Fruit fly (Drosophila melanogaster) whole organism, embryonic: Measurements from ENCODE around the gene HisCl1.
A peak's percentile ranks its signal among the peaks of the same experiment; 100 is the strongest.

Experiments
- Blimp-1 ChIP-seq: fragments of 200-800 bp; sonication (Bioruptor generic); optimal IDR thresholded peaks from 3 replicates; lab custom pipeline; 2018; ENCODE audit warnings: missing biosample characterization, missing genetic modification characterization, mild to moderate bottlenecking, moderate library complexity, missing genetic modification reagents
- CG10366 ChIP-seq: fragments of 200-800 bp; sonication (Bioruptor generic); IDR thresholded peaks from 2 replicates; pipeline ENCODE4 v1.3.6; 2022; ENCODE audit warnings: missing biosample characterization, missing genetic modification characterization
- CG10959 ChIP-seq: fragments of 200-800 bp; sonication (Bioruptor generic); IDR thresholded peaks from 2 replicates; pipeline ENCODE4 v1.3.6; 2022; ENCODE audit warnings: missing biosample characterization, missing genetic modification characterization
- CG12769 ChIP-seq: fragments of 200-800 bp; sonication (Bioruptor generic); optimal IDR thresholded peaks from 2 replicates; lab custom pipeline; 2019; ENCODE audit warnings: missing biosample characterization, mild to moderate bottlenecking, missing genetic modification characterization, moderate library complexity
- CG14667 ChIP-seq: fragments of 200-800 bp; sonication (Bioruptor generic); IDR thresholded peaks from 2 replicates; pipeline ENCODE4 v1.3.6; 2022; ENCODE audit warnings: missing biosample characterization, missing genetic modification characterization
- CG16779 ChIP-seq: fragments of 200-800 bp; sonication (Bioruptor generic); IDR thresholded peaks from 2 replicates; pipeline ENCODE4 v1.3.6; 2022; ENCODE audit warnings: missing biosample characterization, missing genetic modification characterization
- CG31388 ChIP-seq: fragments of 200-800 bp; sonication (Bioruptor generic); optimal IDR thresholded peaks from 2 replicates; lab custom pipeline; 2016; ENCODE audit warnings: missing biosample characterization, missing genetic modification characterization
- CG34422 ChIP-seq: fragments of 200-800 bp; sonication (Bioruptor generic); IDR thresholded peaks from 3 replicates; pipeline ENCODE4 v1.3.6; 2022; ENCODE audit warnings: missing biosample characterization, missing genetic modification characterization
- CG5953 ChIP-seq: fragments of 200-800 bp; sonication (Bioruptor generic); IDR thresholded peaks from 2 replicates; pipeline ENCODE4 v1.3.6; 2022; ENCODE audit warnings: missing biosample characterization, missing genetic modification characterization
- CG6175 ChIP-seq: fragments of 200-800 bp; sonication (Bioruptor generic); IDR thresholded peaks from 3 replicates; pipeline ENCODE4 v1.3.6; 2022; ENCODE audit warnings: missing biosample characterization, missing genetic modification characterization
- CG8359 ChIP-seq: fragments of 200-800 bp; sonication (Bioruptor generic); optimal IDR thresholded peaks from 2 replicates; lab custom pipeline; 2017; ENCODE audit warnings: missing biosample characterization, mild to moderate bottlenecking, missing genetic modification characterization, borderline replicate concordance
- CG8944 ChIP-seq: fragments of 200-800 bp; sonication (Bioruptor generic); optimal IDR thresholded peaks from 3 replicates; lab custom pipeline; 2016; ENCODE audit warnings: missing biosample characterization, missing genetic modification characterization
- CrebB ChIP-seq: fragments of 200-800 bp; sonication (Bioruptor generic); optimal IDR thresholded peaks from 3 replicates; lab custom pipeline; 2018; ENCODE audit warnings: missing biosample characterization, mild to moderate bottlenecking, missing genetic modification characterization
- D ChIP-seq, 2 experiments: fragments of 200-800 bp in 1 of 2; fragments of >200 bp in 1 of 2; sonication (Bioruptor generic) in 1 of 2; optimal IDR thresholded peaks; 2 replicates in 1 of 2; 3 replicates in 1 of 2; lab custom pipeline; 2017; ENCODE audit warnings: mild to moderate bottlenecking in 1 of 2, missing biosample characterization in 1 of 2, missing genetic modification characterization in 1 of 2, missing genetic modification reagents in 1 of 2
- Dbx ChIP-seq: fragments of 200-800 bp; sonication (Bioruptor generic); IDR thresholded peaks from 3 replicates; pipeline ENCODE4 v1.3.6; 2022; ENCODE audit warnings: missing biosample characterization, missing genetic modification characterization
- Dek ChIP-seq: fragments of 200-800 bp; sonication (Bioruptor generic); optimal IDR thresholded peaks from 3 replicates; lab custom pipeline; 2019; ENCODE audit warnings: missing biosample characterization, mild to moderate bottlenecking, missing genetic modification characterization, moderate library complexity
- Ets65A ChIP-seq: fragments of 200-800 bp; sonication (Bioruptor generic); peaks from one replicate; lab custom pipeline; 2016; ENCODE audit warnings: missing biosample characterization, missing genetic modification characterization
- Fer1 ChIP-seq: fragments of 200-800 bp; sonication (Bioruptor generic); optimal IDR thresholded peaks from 2 replicates; lab custom pipeline; 2017; ENCODE audit warnings: missing biosample characterization, mild to moderate bottlenecking, missing genetic modification characterization
- Fer3 ChIP-seq: fragments of 200-800 bp; sonication (Bioruptor generic); optimal IDR thresholded peaks from 2 replicates; lab custom pipeline; 2018; ENCODE audit warnings: missing biosample characterization, mild to moderate bottlenecking, missing genetic modification characterization, moderate library complexity
- Gsc ChIP-seq: fragments of 200-800 bp; sonication (Bioruptor generic); IDR thresholded peaks from 2 replicates; pipeline ENCODE4 v1.3.6; 2022; ENCODE audit warnings: missing biosample characterization, missing genetic modification characterization
- Gug ChIP-seq: fragments of 200-800 bp; sonication (Bioruptor generic); IDR thresholded peaks from 4 replicates; pipeline ENCODE4 v1.3.6; 2022; ENCODE audit warnings: missing biosample characterization, missing genetic modification characterization
- Hr3 ChIP-seq: fragments of 200-800 bp; sonication (Bioruptor generic); optimal IDR thresholded peaks from 3 replicates; lab custom pipeline; 2016; ENCODE audit warnings: missing biosample characterization, missing genetic modification characterization
- Hr51 ChIP-seq, 2 experiments: fragments of 200-800 bp; sonication (Bioruptor generic); optimal IDR thresholded peaks; 2 replicates in 1 of 2; 3 replicates in 1 of 2; lab custom pipeline; 2016 to 2018; ENCODE audit warnings: missing biosample characterization in 2 of 2, missing genetic modification characterization in 2 of 2, mild to moderate bottlenecking in 1 of 2, moderate library complexity in 1 of 2
- Med ChIP-seq: fragments of 200-800 bp; sonication (Bioruptor generic); peaks from one replicate; lab custom pipeline; 2016; ENCODE audit warnings: missing biosample characterization, missing genetic modification characterization, mild to moderate bottlenecking, inconsistent platforms, moderate library complexity
- Six4 ChIP-seq: fragments of 200-800 bp; sonication (Bioruptor generic); optimal IDR thresholded peaks from 2 replicates; lab custom pipeline; 2016; ENCODE audit warnings: missing biosample characterization, missing genetic modification characterization
- Sry-β ChIP-seq: fragments of 200-800 bp; sonication (Bioruptor generic); optimal IDR thresholded peaks from 2 replicates; lab custom pipeline; 2018; ENCODE audit warnings: missing biosample characterization, mild to moderate bottlenecking, missing genetic modification characterization, moderate library complexity
- Xrp1 ChIP-seq: fragments of 200-800 bp; sonication (Bioruptor generic); IDR thresholded peaks from 2 replicates; pipeline ENCODE4 v1.3.6; 2022; ENCODE audit warnings: missing biosample characterization, missing genetic modification characterization
- al ChIP-seq: fragments of 200-800 bp; sonication (Bioruptor generic); IDR thresholded peaks from 2 replicates; pipeline ENCODE4 v1.3.6; 2022; ENCODE audit warnings: missing biosample characterization, missing genetic modification characterization
- amos ChIP-seq: fragments of 200-800 bp; sonication (Bioruptor generic); IDR thresholded peaks from 2 replicates; pipeline ENCODE4 v1.3.6; 2022; ENCODE audit warnings: missing biosample characterization, missing genetic modification characterization; ENCODE audit not compliant: partially characterized antibody
- bbx ChIP-seq: fragments of 200-800 bp; sonication (Bioruptor generic); IDR thresholded peaks from 2 replicates; pipeline ENCODE4 v1.3.6; 2022; ENCODE audit warnings: missing biosample characterization, missing genetic modification characterization; ENCODE audit not compliant: partially characterized antibody
- br ChIP-seq: fragments of >200 bp; optimal IDR thresholded peaks from 2 replicates; lab custom pipeline; 2017
- cg ChIP-seq: fragments of 200-800 bp; sonication (Bioruptor generic); optimal IDR thresholded peaks from 3 replicates; lab custom pipeline; 2019; ENCODE audit warnings: missing biosample characterization, mild to moderate bottlenecking, missing genetic modification characterization, moderate library complexity
- chinmo ChIP-seq: fragments of 200-800 bp; sonication (Bioruptor generic); IDR thresholded peaks from 4 replicates; pipeline ENCODE4 v1.3.6; 2022; ENCODE audit warnings: missing biosample characterization, missing genetic modification characterization; ENCODE audit not compliant: partially characterized antibody
- corto ChIP-seq: fragments of 200-800 bp; sonication (Bioruptor generic); optimal IDR thresholded peaks from 2 replicates; lab custom pipeline; 2016; ENCODE audit warnings: missing biosample characterization, mild to moderate bottlenecking, missing genetic modification characterization, moderate library complexity
- fru ChIP-seq: fragments of >200 bp; optimal IDR thresholded peaks from 2 replicates; lab custom pipeline; 2017
- gro ChIP-seq: fragments of 200-800 bp; sonication (Bioruptor generic); optimal IDR thresholded peaks from 2 replicates; lab custom pipeline; 2016; ENCODE audit warnings: missing biosample characterization, missing genetic modification characterization
- kni ChIP-seq: fragments of 200-800 bp; sonication (Bioruptor generic); optimal IDR thresholded peaks from 3 replicates; lab custom pipeline; 2017; ENCODE audit warnings: mild to moderate bottlenecking, missing biosample characterization, missing genetic modification reagents, missing genetic modification characterization
- lbe ChIP-seq: fragments of 200-800 bp; sonication (Bioruptor generic); optimal IDR thresholded peaks from 2 replicates; lab custom pipeline; 2016; ENCODE audit warnings: missing biosample characterization, mild to moderate bottlenecking, missing genetic modification characterization
- lmd ChIP-seq: fragments of 200-800 bp; sonication (Bioruptor generic); IDR thresholded peaks from 2 replicates; pipeline ENCODE4 v1.3.6; 2022; ENCODE audit warnings: missing biosample characterization, missing genetic modification characterization
- lov ChIP-seq, 2 experiments: fragments of 200-800 bp in 1 of 2; fragments of >200 bp in 1 of 2; sonication (Bioruptor generic) in 1 of 2; IDR thresholded peaks in 1 of 2; optimal IDR thresholded peaks in 1 of 2; 2 replicates in 1 of 2; 3 replicates in 1 of 2; pipeline versions ENCODE4 v1.3.6 to Lab custom; 2017 to 2022; ENCODE audit warnings: missing biosample characterization in 1 of 2, missing genetic modification characterization in 1 of 2
- mirr ChIP-seq: fragments of 200-800 bp; sonication (Bioruptor generic); optimal IDR thresholded peaks from 3 replicates; lab custom pipeline; 2018; ENCODE audit warnings: missing biosample characterization, mild to moderate bottlenecking, missing genetic modification characterization
- onecut ChIP-seq: fragments of 200-800 bp; sonication (Bioruptor generic); IDR thresholded peaks from 2 replicates; pipeline ENCODE4 v1.3.6; 2022; ENCODE audit warnings: missing biosample characterization, missing genetic modification characterization
- otp ChIP-seq: fragments of 200-800 bp; sonication (Bioruptor generic); IDR thresholded peaks from 3 replicates; pipeline ENCODE4, ENCODE4 v1.3.6; 2022; ENCODE audit warnings: missing biosample characterization, missing genetic modification characterization
- peb ChIP-seq: fragments of 200-800 bp; sonication (Bioruptor generic); IDR thresholded peaks from 2 replicates; pipeline ENCODE4 v1.3.6; 2022; ENCODE audit warnings: missing biosample characterization, missing genetic modification characterization
- prd ChIP-seq, 3 experiments: fragments of >200 bp in 2 of 3; fragments of 200-800 bp in 1 of 3; sonication (Bioruptor generic) in 1 of 3; optimal IDR thresholded peaks in 2 of 3; IDR thresholded peaks in 1 of 3; 2 replicates in 2 of 3; 3 replicates in 1 of 3; pipeline versions ENCODE4 v1.3.6 to Lab custom; 2017 to 2022; ENCODE audit warnings: missing biosample characterization in 1 of 3, missing genetic modification characterization in 1 of 3
- pros ChIP-seq: fragments of 200-800 bp; sonication (Bioruptor generic); optimal IDR thresholded peaks from 3 replicates; lab custom pipeline; 2019; ENCODE audit warnings: missing biosample characterization, mild to moderate bottlenecking, missing genetic modification characterization, moderate library complexity
- seq ChIP-seq: fragments of 200-800 bp; sonication (Bioruptor generic); IDR thresholded peaks from 2 replicates; pipeline ENCODE4 v1.3.6; 2022; ENCODE audit warnings: missing biosample characterization, missing genetic modification characterization
- sna ChIP-seq: fragments of 200-800 bp; sonication (Bioruptor generic); IDR thresholded peaks from 2 replicates; pipeline ENCODE4 v1.3.6; 2022; ENCODE audit warnings: missing biosample characterization, missing genetic modification characterization; ENCODE audit not compliant: partially characterized antibody
- sug ChIP-seq: fragments of 200-800 bp; optimal IDR thresholded peaks from 2 replicates; lab custom pipeline; 2019; ENCODE audit warnings: missing biosample characterization, mild to moderate bottlenecking, missing genetic modification characterization, moderate library complexity

The HisCl1 gene

DNA sequence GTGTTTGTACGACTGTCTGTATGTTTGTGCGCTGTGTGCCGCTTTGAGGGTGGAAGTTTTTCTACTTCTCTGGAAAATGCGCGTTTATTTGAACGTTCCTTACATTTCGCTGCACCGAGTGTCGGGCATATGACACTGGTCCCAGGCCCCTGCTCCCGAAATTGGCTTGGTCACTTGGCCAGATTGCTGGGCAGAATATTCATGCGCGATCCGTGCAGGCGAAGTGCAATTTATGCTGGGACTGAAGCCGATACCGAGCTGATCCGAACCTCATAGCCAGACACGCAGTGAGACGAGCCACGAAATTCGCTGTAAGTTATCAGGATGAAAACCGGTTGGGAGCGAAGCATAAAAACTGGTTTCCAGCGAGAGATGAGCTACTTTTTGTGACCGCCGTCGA, 8.1 kb upstream of the HisCl1 start (continued):
- TF ChIP-seq corto (GFP tag; lab: Kevin White, UChicago) (no peak), fru (lab: Kevin White, UChicago) (no peak), Dek (tag; lab: Kevin White, UChicago) (no peak), Gug (GFP tag; lab: Robert Waterston, UW) (peak; percentile 63; the same call in 3 of the 4 replicates), Sry-β (GFP tag; lab: Kevin White, UChicago) (no peak), lov (optimal IDR thresholded peaks at IDR 0.05; lab: Kevin White, UChicago) (no peak), lov (GFP tag; IDR thresholded peaks at IDR 0.05; lab: Robert Waterston, UW) (0 out of 3 replicates have a peak, but pooled peaks have one; percentile 31), mirr (GFP tag; lab: Kevin White, UChicago) (no peak), CG14667 (GFP tag; lab: Robert Waterston, UW) (no peak), peb (GFP tag; lab: Robert Waterston, UW) (no peak), amos (GFP tag; lab: Robert Waterston, UW) (peak; percentile 25; the same call in 1 of the 2 replicates), chinmo (GFP tag; lab: Robert Waterston, UW) (peak; percentile 85; the same call in 2 of the 4 replicates), CG16779 (GFP tag; lab: Robert Waterston, UW) (0 out of 2 replicates have a peak, but pooled peaks have one; percentile 35), CG12769 (tag; lab: Kevin White, UChicago) (peak; percentile 66), Blimp-1 (no peak), CG31388 (GFP tag; lab: Kevin White, UChicago) (no peak), Hr3 (GFP tag; lab: Kevin White, UChicago) (no peak), pros (GFP tag; lab: Kevin White, UChicago) (peak; percentile 64), onecut (no peak), D (optimal IDR thresholded peaks at IDR 0.05; lab: Kevin White, UChicago) (peak; percentile 88), D (GFP tag; optimal IDR thresholded peaks at IDR 0.05; lab: Kevin White, UChicago) (no peak), CG10959 (GFP tag; lab: Robert Waterston, UW) (0 out of 2 replicates have a peak, but pooled peaks have one; percentile 14), Fer1 (GFP tag; lab: Kevin White, UChicago) (no peak), br (lab: Kevin White, UChicago) (no peak), Hr51 (GFP tag; optimal IDR thresholded peaks at IDR 0.05; lab: Kevin White, UChicago) (no peak), Ets65A (GFP tag; lab: Kevin White, UChicago) (peak; percentile 69), cg (GFP tag; lab: Kevin White, UChicago) (peak; percentile 3), Six4 (GFP tag; lab: Kevin White, UChicago) (no peak), seq (no peak), sug (tag; lab: Kevin White, UChicago) (no peak), kni (GFP tag; lab: Kevin White, UChicago) (peak; percentile 49), CG5953 (0 out of 2 replicates have a peak, but pooled peaks have one; percentile 43), CG8359 (no peak), CG10366 (GFP tag; lab: Robert Waterston, UW) (no peak), Xrp1 (0 out of 2 replicates have a peak, but pooled peaks have one; percentile 4), Gsc (GFP tag; lab: Robert Waterston, UW) (no peak), CG8944 (no peak), sna (0 out of 2 replicates have a peak, but pooled peaks have one; percentile 20), Med (GFP tag; lab: Kevin White, UChicago) (peak; percentile 84), Fer3 (tag; lab: Kevin White, UChicago) (no peak), CG34422 (GFP tag; lab: Robert Waterston, UW) (peak; percentile 40; the same call in 1 of the 3 replicates), bbx (GFP tag; lab: Robert Waterston, UW) (0 out of 2 replicates have a peak, but pooled peaks have one; percentile 20), Dbx (GFP tag; lab: Robert Waterston, UW) (0 out of 3 replicates have a peak, but pooled peaks have one; percentile 9), CG6175 (GFP tag; lab: Robert Waterston, UW) (0 out of 3 replicates have a peak, but pooled peaks have one; percentile 9), otp (GFP tag; lab: Robert Waterston, UW) (0 out of 3 replicates have a peak, but pooled peaks have one; percentile 5), CrebB (tag; lab: Kevin White, UChicago) (no peak), al (GFP tag; lab: Robert Waterston, UW) (no peak), lmd (GFP tag; lab: Robert Waterston, UW) (no peak), prd (optimal IDR thresholded peaks at IDR 0.05; lab: Kevin White, UChicago) (no peak), prd (GFP tag; IDR thresholded peaks at IDR 0.05; lab: Robert Waterston, UW) (peak; percentile 26; the same call in 1 of the 3 replicates), gro (GFP tag; lab: Kevin White, UChicago) (no peak), lbe (GFP tag; lab: Kevin White, UChicago) (no peak)
